Worm (Caenorhabditis elegans) whole organism, L3 larva: ENCODE results near the gene bath-10.

Source experiments
- R02D3.7 ChIP-seq: fragments of 150-350 bp; optimal IDR thresholded peaks from 2 replicates; lab custom pipeline; 2014; ENCODE audit warnings: missing biosample characterization, missing genetic modification characterization
- ama-1 ChIP-seq: fragments of 150-350 bp; optimal IDR thresholded peaks from 2 replicates; lab custom pipeline; 2018
- elt-1 ChIP-seq: fragments of 150-350 bp; optimal IDR thresholded peaks from 2 replicates; lab custom pipeline; 2014; ENCODE audit warnings: missing biosample characterization, missing genetic modification characterization
- fkh-10 ChIP-seq: sonication (generic microtip); optimal IDR thresholded peaks from 2 replicates; lab custom pipeline; 2017; ENCODE audit warnings: missing biosample characterization, missing genetic modification reagents, missing genetic modification characterization
- fos-1 ChIP-seq: fragments of 150-350 bp; optimal IDR thresholded peaks from 2 replicates; lab custom pipeline; 2014; ENCODE audit warnings: missing biosample characterization, missing genetic modification characterization
- lsy-12 ChIP-seq: sonication (generic microtip); optimal IDR thresholded peaks from 2 replicates; lab custom pipeline; 2016; ENCODE audit warnings: mild to moderate bottlenecking, missing genetic modification characterization, missing compliant biosample characterization
- nhr-11 ChIP-seq: fragments of 150-350 bp; optimal IDR thresholded peaks from 2 replicates; lab custom pipeline; 2014; ENCODE audit warnings: missing biosample characterization, missing genetic modification characterization
- snpc-4 ChIP-seq: fragments of 150-350 bp; optimal IDR thresholded peaks from 2 replicates; lab custom pipeline; 2014; ENCODE audit warnings: missing biosample characterization, missing genetic modification characterization
- unc-62 ChIP-seq: fragments of 150-350 bp; sonication (generic microtip); optimal IDR thresholded peaks from 4 replicates; lab custom pipeline; 2014; ENCODE audit warnings: missing biosample characterization, missing genetic modification reagents, missing genetic modification characterization

DNA sequence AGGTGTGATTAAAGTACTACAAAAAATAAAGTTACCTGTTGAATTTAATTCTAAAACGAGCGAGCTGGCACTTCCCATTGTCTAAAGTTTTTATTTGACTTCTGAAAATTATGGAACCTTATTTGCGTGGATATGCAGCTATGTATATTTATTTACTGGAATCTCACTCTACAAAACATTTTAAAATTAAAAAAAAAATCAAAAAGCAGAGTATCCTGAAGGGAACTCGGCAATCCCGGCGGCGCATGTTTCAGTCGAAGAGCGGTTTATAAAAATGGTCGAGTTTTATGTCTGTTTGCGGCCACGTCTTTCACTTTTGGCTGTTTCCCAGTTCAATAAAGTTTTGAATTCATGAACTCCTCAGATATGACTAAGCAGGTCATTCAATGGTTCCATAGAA is 37.8 kb upstream of the bath-10 start, which contains the start of gene F14D2.19:
- no peak for TF ChIP-seq fos-1 (tag; lab: Kevin White, UChicago)
- no peak for TF ChIP-seq nhr-11
- TF ChIP-seq snpc-4: no peak
- no peak for TF ChIP-seq fkh-10 (GFP tag; lab: Kevin White, UChicago)
- no peak for TF ChIP-seq ama-1 (lab: Kevin White, UChicago)
- no peak for TF ChIP-seq R02D3.7 (tag; lab: Kevin White, UChicago)
- no peak for TF ChIP-seq elt-1 (tag; lab: Kevin White, UChicago)
- TF ChIP-seq lsy-12 (tag; lab: Kevin White, UChicago): no peak
- no peak for TF ChIP-seq unc-62 (GFP tag; lab: Kevin White, UChicago)
